Fruit fly (Drosophila melanogaster) whole organism: ENCODE results near the gene CG14518.

ENCODE experiments used
- EcR ChIP-seq, 2 experiments: fragments of >200 bp; optimal IDR thresholded peaks; 2 replicates each; lab custom pipeline; 2017; ENCODE audit warnings: missing biosample characterization in 2 of 2, missing genetic modification characterization in 2 of 2, missing genetic modification reagents in 2 of 2
- pan ChIP-seq: fragments of >200 bp; optimal IDR thresholded peaks from 2 replicates; lab custom pipeline; 2017
- psq ChIP-seq: fragments of >200 bp; optimal IDR thresholded peaks from 2 replicates; lab custom pipeline; 2017

dm6 chr3R:29054047-29054446 lies 29.3 kb downstream of the CG14518 start, which contains the start of gene CG11843:
- TF ChIP-seq pan (lab: Kevin White, UChicago), result no peak
- TF ChIP-seq psq (lab: Kevin White, UChicago), result no peak
- no peak for TF ChIP-seq EcR (GFP tag; optimal IDR thresholded peaks at IDR 0.05; lab: Kevin White, UChicago)
